Worm (Caenorhabditis elegans) whole organism, mixed stage, embryonic: ENCODE results near the gene F45G2.8.

Source experiments
- M03D4.4 ChIP-seq: sonication (generic microtip); optimal IDR thresholded peaks from 2 replicates; lab custom pipeline; 2017; ENCODE audit warnings: mild to moderate bottlenecking, missing genetic modification characterization, missing compliant biosample characterization
- blmp-1 ChIP-seq: fragments of 150-350 bp; optimal IDR thresholded peaks from 2 replicates; lab custom pipeline; 2014; ENCODE audit warnings: missing biosample characterization, missing genetic modification characterization
- ceh-39 ChIP-seq: fragments of 150-350 bp; optimal IDR thresholded peaks from 2 replicates; lab custom pipeline; 2014; ENCODE audit warnings: missing biosample characterization, missing genetic modification characterization
- ceh-43 ChIP-seq: fragments of 200-800 bp; sonication (Bioruptor generic); optimal IDR thresholded peaks from 2 replicates; lab custom pipeline; 2018; ENCODE audit warnings: mild to moderate bottlenecking, missing genetic modification characterization, moderate library complexity, missing compliant biosample characterization
- ceh-83 ChIP-seq: fragments of 200-800 bp; sonication (Bioruptor generic); optimal IDR thresholded peaks from 2 replicates; lab custom pipeline; 2018; ENCODE audit warnings: mild to moderate bottlenecking, missing genetic modification characterization, missing compliant biosample characterization
- ces-1 ChIP-seq: fragments of 150-350 bp; optimal IDR thresholded peaks from 2 replicates; lab custom pipeline; 2014; ENCODE audit warnings: missing biosample characterization, missing genetic modification reagents, missing genetic modification characterization
- cnd-1 ChIP-seq: fragments of 200-800 bp; sonication (Bioruptor generic); optimal IDR thresholded peaks from 2 replicates; lab custom pipeline; 2018; ENCODE audit warnings: mild to moderate bottlenecking, missing genetic modification characterization, missing compliant biosample characterization
- drap-1 ChIP-seq: fragments of 200-800 bp; sonication (Bioruptor generic); optimal IDR thresholded peaks from 3 replicates; lab custom pipeline; 2018; ENCODE audit warnings: mild to moderate bottlenecking, missing genetic modification characterization, missing compliant biosample characterization
- ham-2 ChIP-seq: fragments of 200-800 bp; sonication (Bioruptor generic); optimal IDR thresholded peaks from 2 replicates; lab custom pipeline; 2018; ENCODE audit warnings: mild to moderate bottlenecking, missing genetic modification characterization, missing compliant biosample characterization
- hlh-1 ChIP-seq: fragments of 150-350 bp; optimal IDR thresholded peaks from 2 replicates; lab custom pipeline; 2014; ENCODE audit warnings: missing biosample characterization, missing genetic modification reagents, missing genetic modification characterization
- lin-13 ChIP-seq: fragments of 150-350 bp; optimal IDR thresholded peaks from 2 replicates; lab custom pipeline; 2014; ENCODE audit warnings: missing biosample characterization, missing genetic modification characterization
- lin-32 ChIP-seq: fragments of 200-800 bp; sonication (Bioruptor generic); optimal IDR thresholded peaks from 2 replicates; lab custom pipeline; 2018; ENCODE audit warnings: mild to moderate bottlenecking, missing genetic modification characterization, missing compliant biosample characterization
- lsy-2 ChIP-seq: fragments of 150-350 bp; optimal IDR thresholded peaks from 2 replicates; lab custom pipeline; 2014; ENCODE audit warnings: missing biosample characterization, missing genetic modification characterization
- mab-5 ChIP-seq: fragments of 150-350 bp; optimal IDR thresholded peaks from 2 replicates; lab custom pipeline; 2014; ENCODE audit warnings: missing biosample characterization, missing genetic modification characterization
- mep-1 ChIP-seq: fragments of 150-350 bp; optimal IDR thresholded peaks from 2 replicates; lab custom pipeline; 2017; ENCODE audit warnings: missing biosample characterization, missing genetic modification reagents, missing genetic modification characterization, inconsistent platforms
- mls-2 ChIP-seq: sonication (generic microtip); optimal IDR thresholded peaks from 2 replicates; lab custom pipeline; 2016; ENCODE audit warnings: mild to moderate bottlenecking, missing genetic modification characterization, moderate library complexity, missing compliant biosample characterization
- nhr-12 ChIP-seq: fragments of 150-350 bp; optimal IDR thresholded peaks from 2 replicates; lab custom pipeline; 2014; ENCODE audit warnings: missing biosample characterization, missing genetic modification characterization
- nhr-237 ChIP-seq: fragments of 150-350 bp; optimal IDR thresholded peaks from 2 replicates; lab custom pipeline; 2014; ENCODE audit warnings: missing biosample characterization, missing genetic modification characterization
- nhr-76 ChIP-seq: sonication (generic microtip); optimal IDR thresholded peaks from 2 replicates; lab custom pipeline; 2017; ENCODE audit warnings: missing biosample characterization, missing genetic modification characterization
- pha-4 ChIP-seq: fragments of 150-350 bp; optimal IDR thresholded peaks from 2 replicates; lab custom pipeline; 2018; ENCODE audit warnings: missing biosample characterization, missing genetic modification reagents, missing genetic modification characterization
- sem-2 ChIP-seq: fragments of 200-800 bp; sonication (Bioruptor generic); optimal IDR thresholded peaks from 2 replicates; lab custom pipeline; 2018; ENCODE audit warnings: mild to moderate bottlenecking, missing genetic modification characterization, missing compliant biosample characterization
- sptf-1 ChIP-seq: sonication (generic microtip); optimal IDR thresholded peaks from 2 replicates; lab custom pipeline; 2017; ENCODE audit warnings: mild to moderate bottlenecking, missing genetic modification characterization, moderate library complexity, missing compliant biosample characterization
- unc-120 ChIP-seq: sonication (generic microtip); optimal IDR thresholded peaks from 2 replicates; lab custom pipeline; 2017; ENCODE audit warnings: missing genetic modification characterization, missing compliant biosample characterization; ENCODE audit not compliant: poor library complexity, severe bottlenecking
- unc-39 ChIP-seq: fragments of 150-350 bp; optimal IDR thresholded peaks from 2 replicates; lab custom pipeline; 2014; ENCODE audit warnings: missing biosample characterization, missing genetic modification characterization
- zip-8 ChIP-seq: fragments of 150-350 bp; optimal IDR thresholded peaks from 2 replicates; lab custom pipeline; 2014; ENCODE audit warnings: missing biosample characterization, missing genetic modification characterization
- ztf-11 ChIP-seq: fragments of 150-350 bp; optimal IDR thresholded peaks from 2 replicates; lab custom pipeline; 2014; ENCODE audit warnings: missing biosample characterization, missing genetic modification characterization

The F45G2.8 gene

ce11 chrIII:13461535-13461934 lies 26.1 kb upstream of the F45G2.8 start:
- TF ChIP-seq cnd-1 (tag; lab: Kevin White, UChicago) (no peak), nhr-12 (tag; lab: Kevin White, UChicago) (no peak), ham-2 (no peak), M03D4.4 (tag; lab: Kevin White, UChicago) (no peak), pha-4 (tag; lab: Kevin White, UChicago) (no peak), ceh-83 (GFP tag; lab: Kevin White, UChicago) (no peak), zip-8 (tag; lab: Kevin White, UChicago) (no peak), unc-39 (tag; lab: Kevin White, UChicago) (no peak), nhr-76 (tag; lab: Kevin White, UChicago) (no peak), mab-5 (tag; lab: Kevin White, UChicago) (no peak), lin-13 (no peak), ceh-39 (no peak), sem-2 (GFP tag; lab: Kevin White, UChicago) (no peak), ces-1 (GFP tag; lab: Kevin White, UChicago) (no peak), hlh-1 (tag; lab: Kevin White, UChicago) (no peak)

- TF ChIP-seq mab-5 (tag; lab: Kevin White, UChicago) = no peak
- TF ChIP-seq lsy-2 = no peak
- no peak for TF ChIP-seq ces-1 (GFP tag; lab: Kevin White, UChicago)
- TF ChIP-seq sptf-1 (tag; lab: Kevin White, UChicago) = no peak
- no peak for TF ChIP-seq cnd-1 (tag; lab: Kevin White, UChicago)
- TF ChIP-seq ceh-43 (GFP tag; lab: Kevin White, UChicago) = no peak
- TF ChIP-seq drap-1 (GFP tag; lab: Kevin White, UChicago) = no peak
- no peak for TF ChIP-seq unc-120 (tag; lab: Kevin White, UChicago)
- TF ChIP-seq unc-39 (tag; lab: Kevin White, UChicago) = no peak
These were observed 23.6 kb upstream of the F45G2.8 start, which contains the start of gene tag-164 for ce11 chrIII:13458978-13459596. Gene tag-164 (plus strand): TSS chrIII:13459546.

ce11 chrIII:13457305-13457704 lies 21.8 kb upstream of the F45G2.8 start:
- no peak for TF ChIP-seq ces-1 (GFP tag; lab: Kevin White, UChicago)
- TF ChIP-seq ztf-11 (tag; lab: Kevin White, UChicago) = no peak
- no peak for TF ChIP-seq nhr-237

ce11 chrIII:13455816-13456215 lies 20.3 kb upstream of the F45G2.8 start:
- TF ChIP-seq ces-1 (GFP tag; lab: Kevin White, UChicago) (peak; percentile 26), mep-1 (tag; lab: Kevin White, UChicago) (no peak), hlh-1 (tag; lab: Kevin White, UChicago) (no peak), mls-2 (tag; lab: Kevin White, UChicago) (no peak), unc-120 (tag; lab: Kevin White, UChicago) (no peak), drap-1 (GFP tag; lab: Kevin White, UChicago) (no peak), lsy-2 (no peak)

ce11 chrIII:13455207-13455606 lies 19.7 kb upstream of the F45G2.8 start, which contains the start of gene cua-1:
Gene cua-1 (minus strand): TSS chrIII:13455307.
- TF ChIP-seq zip-8 (tag; lab: Kevin White, UChicago) (no peak), sptf-1 (tag; lab: Kevin White, UChicago) (no peak), mab-5 (tag; lab: Kevin White, UChicago) (no peak), hlh-1 (tag; lab: Kevin White, UChicago) (no peak), ceh-39 (no peak), unc-120 (tag; lab: Kevin White, UChicago) (no peak), ces-1 (GFP tag; lab: Kevin White, UChicago) (no peak)

- TF ChIP-seq ces-1 (GFP tag; lab: Kevin White, UChicago) (no peak), blmp-1 (tag; lab: Kevin White, UChicago) (no peak), sptf-1 (tag; lab: Kevin White, UChicago) (no peak), mep-1 (tag; lab: Kevin White, UChicago) (no peak), mls-2 (tag; lab: Kevin White, UChicago) (no peak), lsy-2 (no peak), ceh-43 (GFP tag; lab: Kevin White, UChicago) (no peak), hlh-1 (tag; lab: Kevin White, UChicago) (no peak), mab-5 (tag; lab: Kevin White, UChicago) (no peak), unc-39 (tag; lab: Kevin White, UChicago) (no peak), nhr-12 (tag; lab: Kevin White, UChicago) (no peak), cnd-1 (tag; lab: Kevin White, UChicago) (no peak), sem-2 (GFP tag; lab: Kevin White, UChicago) (no peak), ham-2 (no peak), ceh-83 (GFP tag; lab: Kevin White, UChicago) (no peak), unc-120 (tag; lab: Kevin White, UChicago) (no peak), ceh-39 (no peak), lin-13 (no peak), lin-32 (no peak)
- TF ChIP-seq, all 35 proteins: peak for 0
These were observed 17.4 kb upstream of the F45G2.8 start for ce11 chrIII:13452824-13453223.
